Worm (Caenorhabditis elegans): ENCODE measurements around the gene irg-6.

Gene irg-6

DNA sequence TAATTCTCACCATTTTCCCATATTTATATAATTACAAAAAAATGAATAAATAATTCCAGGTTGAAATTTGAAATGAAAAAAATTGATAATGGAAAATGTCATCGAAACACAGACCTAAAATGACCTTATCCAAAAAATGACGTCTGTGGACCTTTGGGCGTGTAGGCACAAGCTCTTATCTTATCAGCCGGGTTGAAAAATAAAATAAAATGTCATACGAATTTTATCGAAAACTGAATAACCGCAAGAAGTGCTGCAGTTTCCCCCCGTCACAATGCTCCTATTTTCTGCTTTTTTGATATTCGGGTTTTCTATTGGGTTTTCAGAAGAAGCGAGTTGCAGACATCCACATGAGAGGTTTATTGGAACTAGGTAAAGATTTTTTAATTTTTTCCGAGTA, 48.9 kb downstream of the irg-6 start, which contains the start of gene clec-186:
Gene clec-186, plus strand, starts transcription at position 226 of the 400 bp plus-strand sequence.
- no peak for TF ChIP-seq dmd-4 (tag; optimal IDR thresholded peaks at IDR 0.05)
- no peak for TF ChIP-seq nhr-11 (tag; optimal IDR thresholded peaks at IDR 0.05)
- TF ChIP-seq crh-2 (tag; optimal IDR thresholded peaks at IDR 0.05), result peak; percentile 21
- no peak for TF ChIP-seq nhr-77 (tag; optimal IDR thresholded peaks at IDR 0.05)
- no peak for TF ChIP-seq elt-3 (tag; optimal IDR thresholded peaks at IDR 0.05)
- TF ChIP-seq nhr-25 (tag; optimal IDR thresholded peaks at IDR 0.05), result no peak
- TF ChIP-seq mab-5 (tag; optimal IDR thresholded peaks at IDR 0.05), result no peak
- TF ChIP-seq elt-1 (tag; optimal IDR thresholded peaks at IDR 0.05), result no peak
- peak; percentile 91 for TF ChIP-seq fos-1 (tag; optimal IDR thresholded peaks at IDR 0.05)
- no peak for TF ChIP-seq ztf-1 (GFP tag; conservative IDR thresholded peaks at IDR 0.05)
- no peak for TF ChIP-seq blmp-1 (tag; optimal IDR thresholded peaks at IDR 0.05; ENCODE audit: insufficient read depth)
- TF ChIP-seq sma-9 (GFP tag; optimal IDR thresholded peaks at IDR 0.05), result peak; percentile 54
- TF ChIP-seq sma-9 (tag; optimal IDR thresholded peaks at IDR 0.05), result no peak
- no peak for TF ChIP-seq ceh-16 (tag; optimal IDR thresholded peaks at IDR 0.05)
- no peak for TF ChIP-seq nhr-10 (tag; optimal IDR thresholded peaks at IDR 0.05)
- no peak for TF ChIP-seq sem-4 (tag; optimal IDR thresholded peaks at IDR 0.05)
- TF ChIP-seq ZK546.5 (tag; optimal IDR thresholded peaks at IDR 0.05), result no peak
- TF ChIP-seq egl-27 (tag; optimal IDR thresholded peaks at IDR 0.05), result no peak
- no peak for TF ChIP-seq Y55F3AM.14 (GFP tag; optimal IDR thresholded peaks at IDR 0.05)
- TF ChIP-seq C34F6.9 (tag; optimal IDR thresholded peaks at IDR 0.05), result no peak
- no peak for TF ChIP-seq unc-39 (tag; optimal IDR thresholded peaks at IDR 0.05)
- TF ChIP-seq mdl-1 (tag; optimal IDR thresholded peaks at IDR 0.05), result no peak
- TF ChIP-seq lin-11 (tag; optimal IDR thresholded peaks at IDR 0.05), result no peak
- TF ChIP-seq nhr-6 (tag; optimal IDR thresholded peaks at IDR 0.05), result no peak

All from whole organism, L2 larva.